Fruit fly (Drosophila melanogaster) whole organism, prepupa: ENCODE data around the gene Klc.

Experiments used
- Blimp-1 ChIP-seq: fragments of 200-800 bp; sonication (Bioruptor generic); optimal IDR thresholded peaks from 3 replicates; lab custom pipeline; 2017; ENCODE audit warnings: missing biosample characterization, missing genetic modification characterization, mild to moderate bottlenecking, moderate library complexity, missing genetic modification reagents
- CG10669 ChIP-seq: fragments of 200-800 bp; sonication (Bioruptor generic); optimal IDR thresholded peaks from 3 replicates; lab custom pipeline; 2018; ENCODE audit warnings: missing biosample characterization, mild to moderate bottlenecking, missing genetic modification characterization, moderate library complexity
- CG11294 ChIP-seq: fragments of 200-800 bp; sonication (Bioruptor generic); IDR thresholded peaks from 2 replicates; pipeline ENCODE4 v1.3.6; 2022; ENCODE audit warnings: missing biosample characterization, missing genetic modification characterization
- CG11762 ChIP-seq: fragments of 200-800 bp; sonication (Bioruptor generic); optimal IDR thresholded peaks from 3 replicates; lab custom pipeline; 2016; ENCODE audit warnings: missing biosample characterization, missing genetic modification characterization; ENCODE audit not compliant: insufficient read depth
- CG15336 ChIP-seq: fragments of 200-800 bp; sonication (Bioruptor generic); IDR thresholded peaks from 2 replicates; pipeline ENCODE4 v1.3.6; 2022; ENCODE audit warnings: missing biosample characterization, missing genetic modification characterization
- CG1621 ChIP-seq: fragments of 200-800 bp; sonication (Bioruptor generic); optimal IDR thresholded peaks from 3 replicates; lab custom pipeline; 2018; ENCODE audit warnings: missing biosample characterization, mild to moderate bottlenecking, missing genetic modification characterization
- CG16779 ChIP-seq: fragments of 200-800 bp; sonication (Bioruptor generic); optimal IDR thresholded peaks from 3 replicates; lab custom pipeline; 2017; ENCODE audit warnings: missing biosample characterization, mild to moderate bottlenecking, missing genetic modification characterization
- CG3032 ChIP-seq: fragments of 200-800 bp; optimal IDR thresholded peaks from 2 replicates; lab custom pipeline; 2019; ENCODE audit warnings: missing biosample characterization, mild to moderate bottlenecking, missing genetic modification characterization, moderate library complexity
- CG34406 ChIP-seq: fragments of 200-800 bp; sonication (Bioruptor generic); optimal IDR thresholded peaks from 3 replicates; lab custom pipeline; 2016; ENCODE audit warnings: missing biosample characterization, missing genetic modification characterization
- CG3919 ChIP-seq: fragments of 200-800 bp; sonication (Bioruptor generic); optimal IDR thresholded peaks from 3 replicates; lab custom pipeline; 2016; ENCODE audit warnings: missing biosample characterization, missing genetic modification characterization
- CG4318 ChIP-seq: fragments of 200-800 bp; sonication (Bioruptor generic); optimal IDR thresholded peaks from 3 replicates; lab custom pipeline; 2017; ENCODE audit warnings: missing biosample characterization, mild to moderate bottlenecking, missing genetic modification characterization
- CG6276 ChIP-seq: fragments of 200-800 bp; sonication (Bioruptor generic); optimal IDR thresholded peaks from 2 replicates; lab custom pipeline; 2017; ENCODE audit warnings: missing biosample characterization, mild to moderate bottlenecking, missing genetic modification characterization
- CG6854 ChIP-seq: fragments of 200-800 bp; sonication (Bioruptor generic); optimal IDR thresholded peaks from 2 replicates; lab custom pipeline; 2017; ENCODE audit warnings: missing biosample characterization, mild to moderate bottlenecking, missing genetic modification characterization
- CG8119 ChIP-seq: fragments of 200-800 bp; sonication (Bioruptor generic); IDR thresholded peaks from 3 replicates; pipeline ENCODE4 v1.3.6; 2022; ENCODE audit warnings: missing biosample characterization, missing genetic modification characterization
- CG8632 ChIP-seq: fragments of 200-800 bp; sonication (Bioruptor generic); optimal IDR thresholded peaks from 3 replicates; lab custom pipeline; 2016; ENCODE audit warnings: missing biosample characterization, missing genetic modification characterization
- Eip75B ChIP-seq: fragments of 200-800 bp; sonication (Bioruptor generic); optimal IDR thresholded peaks from 3 replicates; lab custom pipeline; 2016; ENCODE audit warnings: missing biosample characterization, missing genetic modification characterization
- Eip78C ChIP-seq: fragments of 200-800 bp; sonication (Bioruptor generic); peaks from one replicate; lab custom pipeline; 2016; ENCODE audit warnings: missing biosample characterization, missing genetic modification characterization
- Eip93F ChIP-seq: fragments of 200-800 bp; sonication (Bioruptor generic); optimal IDR thresholded peaks from 2 replicates; lab custom pipeline; 2016; ENCODE audit warnings: missing biosample characterization, mild to moderate bottlenecking, missing genetic modification characterization
- Gug ChIP-seq: fragments of 200-800 bp; sonication (Bioruptor generic); IDR thresholded peaks from 2 replicates; pipeline ENCODE4 v1.3.6; 2022; ENCODE audit warnings: missing biosample characterization, missing genetic modification characterization
- Hr38 ChIP-seq: sonication (Bioruptor generic); optimal IDR thresholded peaks from 2 replicates; lab custom pipeline; 2016; ENCODE audit warnings: missing biosample characterization, missing genetic modification characterization
- Hr39 ChIP-seq: fragments of 200-800 bp; sonication (Bioruptor generic); optimal IDR thresholded peaks from 2 replicates; lab custom pipeline; 2016; ENCODE audit warnings: missing biosample characterization, missing genetic modification characterization
- Hr4 ChIP-seq: fragments of 200-800 bp; sonication (Bioruptor generic); optimal IDR thresholded peaks from 3 replicates; lab custom pipeline; 2016; ENCODE audit warnings: missing biosample characterization, missing genetic modification characterization
- Lpt ChIP-seq: fragments of 200-800 bp; sonication (Bioruptor generic); optimal IDR thresholded peaks from 3 replicates; lab custom pipeline; 2016; ENCODE audit warnings: missing biosample characterization, missing genetic modification characterization
- Met ChIP-seq: fragments of 200-800 bp; sonication (Bioruptor generic); optimal IDR thresholded peaks from 3 replicates; lab custom pipeline; 2016; ENCODE audit warnings: missing biosample characterization, missing genetic modification characterization
- Smox ChIP-seq: fragments of 200-800 bp; sonication (Bioruptor generic); optimal IDR thresholded peaks from 3 replicates; lab custom pipeline; 2016; ENCODE audit warnings: missing biosample characterization, missing genetic modification characterization
- Sox102F ChIP-seq: fragments of 200-800 bp; sonication (Bioruptor generic); optimal IDR thresholded peaks from 2 replicates; lab custom pipeline; 2016; ENCODE audit warnings: missing biosample characterization, mild to moderate bottlenecking, missing genetic modification characterization
- Sox14 ChIP-seq: fragments of 200-800 bp; sonication (Bioruptor generic); optimal IDR thresholded peaks from 3 replicates; lab custom pipeline; 2016; ENCODE audit warnings: missing biosample characterization, missing genetic modification characterization
- achi ChIP-seq: fragments of 200-800 bp; sonication (Bioruptor generic); optimal IDR thresholded peaks from 3 replicates; lab custom pipeline; 2016; ENCODE audit warnings: missing biosample characterization, missing genetic modification characterization
- acj6 ChIP-seq: fragments of 200-800 bp; sonication (Bioruptor generic); optimal IDR thresholded peaks from 3 replicates; lab custom pipeline; 2016; ENCODE audit warnings: missing biosample characterization, missing genetic modification characterization
- cyc ChIP-seq: fragments of 200-800 bp; sonication (Bioruptor generic); optimal IDR thresholded peaks from 3 replicates; lab custom pipeline; 2016; ENCODE audit warnings: missing biosample characterization, missing genetic modification characterization
- dac ChIP-seq: fragments of 200-800 bp; sonication (Bioruptor generic); optimal IDR thresholded peaks from 2 replicates; lab custom pipeline; 2017; ENCODE audit warnings: missing biosample characterization, mild to moderate bottlenecking, missing genetic modification characterization
- dsx ChIP-seq: fragments of 200-800 bp; optimal IDR thresholded peaks from 3 replicates; lab custom pipeline; 2019; ENCODE audit warnings: missing biosample characterization, mild to moderate bottlenecking, missing genetic modification characterization, moderate library complexity; ENCODE audit not compliant: poor library complexity, severe bottlenecking
- eg ChIP-seq: fragments of 200-800 bp; sonication (Bioruptor generic); IDR thresholded peaks from 3 replicates; pipeline ENCODE4 v1.3.6; 2022; ENCODE audit warnings: missing biosample characterization, missing genetic modification characterization
- esn ChIP-seq: fragments of 200-800 bp; sonication (Bioruptor generic); optimal IDR thresholded peaks from 2 replicates; lab custom pipeline; 2016; ENCODE audit warnings: missing biosample characterization, mild to moderate bottlenecking, missing genetic modification characterization, moderate library complexity
- fd59A ChIP-seq: fragments of 200-800 bp; sonication (Bioruptor generic); optimal IDR thresholded peaks from 2 replicates; lab custom pipeline; 2017; ENCODE audit warnings: missing biosample characterization, mild to moderate bottlenecking, missing genetic modification characterization, missing genetic modification reagents
- fd85E ChIP-seq: fragments of 200-800 bp; sonication (Bioruptor generic); optimal IDR thresholded peaks from 3 replicates; lab custom pipeline; 2016; ENCODE audit warnings: missing biosample characterization, missing genetic modification characterization
- fkh ChIP-seq: fragments of 200-800 bp; sonication (Bioruptor generic); optimal IDR thresholded peaks from 3 replicates; lab custom pipeline; 2017; ENCODE audit warnings: missing biosample characterization, mild to moderate bottlenecking, missing genetic modification characterization, moderate library complexity
- lz ChIP-seq: fragments of 200-800 bp; sonication (Bioruptor generic); optimal IDR thresholded peaks from 3 replicates; lab custom pipeline; 2016; ENCODE audit warnings: missing biosample characterization, missing genetic modification characterization
- pdm3 ChIP-seq: fragments of 200-800 bp; sonication (Bioruptor generic); optimal IDR thresholded peaks from 3 replicates; lab custom pipeline; 2016; ENCODE audit warnings: missing biosample characterization, missing genetic modification characterization
- svp ChIP-seq: fragments of 200-800 bp; sonication (Bioruptor generic); peaks from one replicate; lab custom pipeline; 2016; ENCODE audit warnings: missing biosample characterization, missing genetic modification characterization
- topi ChIP-seq: fragments of 200-800 bp; sonication (Bioruptor generic); optimal IDR thresholded peaks from 3 replicates; lab custom pipeline; 2016; ENCODE audit warnings: missing biosample characterization, missing genetic modification characterization
- vri ChIP-seq: fragments of 200-800 bp; sonication (Bioruptor generic); optimal IDR thresholded peaks from 3 replicates; lab custom pipeline; 2016; ENCODE audit warnings: missing biosample characterization, mild to moderate bottlenecking, missing genetic modification characterization

The Klc gene

DNA sequence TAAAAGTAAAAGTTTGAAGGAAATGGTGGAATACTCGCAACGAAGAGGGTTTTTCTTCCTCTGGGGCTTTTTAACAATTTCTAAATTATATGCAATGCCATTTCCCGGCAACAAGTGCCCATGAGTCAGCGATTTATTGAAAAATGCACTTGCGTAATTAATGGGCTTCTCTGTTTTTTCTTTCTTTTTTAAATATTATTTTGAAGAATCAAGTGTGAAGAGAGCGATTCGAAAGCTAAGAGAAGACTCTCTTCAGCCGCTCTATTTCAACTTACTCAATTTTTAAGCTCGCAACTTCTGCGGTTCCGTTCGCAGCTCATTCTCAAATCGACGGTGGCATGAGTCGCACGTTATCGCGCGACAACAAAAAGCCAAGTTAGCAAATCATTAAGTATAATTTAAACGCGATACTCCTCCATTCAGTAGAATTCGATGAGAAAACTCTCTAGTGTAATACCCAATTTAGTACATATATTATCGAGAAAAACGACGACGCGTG is 40.1 kb upstream of the Klc start, which contains the start of gene CG42709:
TSS of gene CG42709 (plus strand) at position 318 of the 499 bp plus-strand sequence.
- TF ChIP-seq CG1621 (no peak), Sox14 (peak; percentile 15), CG8632 (GFP tag; lab: Kevin White, UChicago) (no peak), vri (GFP tag; lab: Kevin White, UChicago) (peak; percentile 79), CG34406 (GFP tag; lab: Kevin White, UChicago) (no peak), CG6854 (GFP tag; lab: Kevin White, UChicago) (peak; percentile 57), fd85E (GFP tag; lab: Kevin White, UChicago) (no peak), eg (GFP tag; lab: Robert Waterston, UW) (no peak), dsx (GFP tag; lab: Kevin White, UChicago) (no peak), Gug (GFP tag; lab: Robert Waterston, UW) (no peak), Eip93F (GFP tag; lab: Kevin White, UChicago) (no peak), topi (GFP tag; lab: Kevin White, UChicago) (no peak), lz (GFP tag; lab: Kevin White, UChicago) (no peak), Blimp-1 (peak; percentile 45), Eip78C (GFP tag; lab: Kevin White, UChicago) (peak; percentile 76), CG15336 (GFP tag; lab: Robert Waterston, UW) (peak; percentile 37; the same call in 1 of the 2 replicates), Met (peak; percentile 15), CG10669 (no peak), CG6276 (GFP tag; lab: Kevin White, UChicago) (no peak), svp (GFP tag; lab: Kevin White, UChicago) (peak; percentile 92), Sox102F (GFP tag; lab: Kevin White, UChicago) (peak; percentile 20), esn (GFP tag; lab: Kevin White, UChicago) (no peak), Hr38 (GFP tag; lab: Kevin White, UChicago) (no peak), CG3919 (GFP tag; lab: Kevin White, UChicago) (no peak)

dm6 chr3L:12780997-12781396 is 31.1 kb upstream of the Klc start, which contains the start of the genes CG10969 and CG17666:
Gene CG10969 (minus strand): TSS chr3L:12781097.
Gene CG17666 (plus strand): TSS chr3L:12781325.
- TF ChIP-seq CG11294 (GFP tag; lab: Robert Waterston, UW) (no peak), Smox (GFP tag; lab: Kevin White, UChicago) (no peak), CG16779 (tag; lab: Kevin White, UChicago) (no peak), Eip93F (GFP tag; lab: Kevin White, UChicago) (no peak), cyc (GFP tag; lab: Kevin White, UChicago) (no peak), fd59A (GFP tag; lab: Kevin White, UChicago) (no peak), achi (no peak), CG4318 (GFP tag; lab: Kevin White, UChicago) (no peak), CG11762 (GFP tag; lab: Kevin White, UChicago) (no peak), CG8119 (GFP tag; lab: Robert Waterston, UW) (no peak), Eip75B (GFP tag; lab: Kevin White, UChicago) (no peak), pdm3 (GFP tag; lab: Kevin White, UChicago) (no peak), CG10669 (no peak), fkh (GFP tag; lab: Kevin White, UChicago) (no peak)

DNA sequence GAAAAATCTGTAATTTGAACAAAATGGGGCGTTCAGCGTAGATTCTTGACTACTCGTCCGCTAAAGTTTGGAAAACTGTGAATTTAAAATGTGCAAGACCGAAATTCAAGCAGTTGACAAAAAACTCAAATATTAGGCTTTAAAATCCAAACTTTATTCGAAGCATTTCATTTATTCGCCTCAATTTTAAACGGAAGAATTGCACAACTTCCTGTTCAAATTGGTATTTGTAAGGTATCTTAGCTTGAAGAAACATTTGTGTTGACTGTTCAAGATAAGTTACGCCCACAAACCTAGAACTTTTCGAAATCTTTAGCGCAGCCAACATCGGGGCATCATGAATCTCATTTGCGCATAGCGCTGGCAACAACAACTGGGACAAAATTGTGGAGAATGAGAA is 28.8 kb upstream of the Klc start, which contains the start of gene CG32106:
TSS of gene CG32106 (minus strand) at position 101 of the 400 bp plus-strand sequence.
- no peak for TF ChIP-seq Lpt (GFP tag; lab: Kevin White, UChicago)
- no peak for TF ChIP-seq svp (GFP tag; lab: Kevin White, UChicago)
- no peak for TF ChIP-seq dac (GFP tag; lab: Kevin White, UChicago)
- no peak for TF ChIP-seq Hr38 (GFP tag; lab: Kevin White, UChicago)
- no peak for TF ChIP-seq CG15336 (GFP tag; lab: Robert Waterston, UW)
- TF ChIP-seq Hr39 (GFP tag; lab: Kevin White, UChicago): no peak
- no peak for TF ChIP-seq CG4318 (GFP tag; lab: Kevin White, UChicago)
- TF ChIP-seq CG3032 (tag; lab: Kevin White, UChicago): no peak
- no peak for TF ChIP-seq cyc (GFP tag; lab: Kevin White, UChicago)
- no peak for TF ChIP-seq acj6 (GFP tag; lab: Kevin White, UChicago)
- TF ChIP-seq Eip93F (GFP tag; lab: Kevin White, UChicago): no peak
- TF ChIP-seq Hr4 (GFP tag; lab: Kevin White, UChicago): no peak
